Fruit fly (Drosophila melanogaster) whole organism, embryonic: ENCODE results near the gene Muc68Ca.

Source experiments
- Abd-B ChIP-seq: fragments of 200-800 bp; sonication (Bioruptor generic); optimal IDR thresholded peaks from 2 replicates; lab custom pipeline; 2018; ENCODE audit warnings: missing biosample characterization, mild to moderate bottlenecking, missing genetic modification characterization, moderate library complexity
- Adf1 ChIP-seq: fragments of 200-800 bp; sonication (Bioruptor generic); IDR thresholded peaks from 2 replicates; pipeline ENCODE4 v1.3.6; 2022; ENCODE audit warnings: missing biosample characterization, missing genetic modification characterization
- Antp ChIP-seq: fragments of 200-800 bp; sonication (Bioruptor generic); optimal IDR thresholded peaks from 3 replicates; lab custom pipeline; 2016; ENCODE audit warnings: missing biosample characterization, missing genetic modification characterization
- CG11695 ChIP-seq: fragments of 200-800 bp; sonication (Bioruptor generic); IDR thresholded peaks from 3 replicates; pipeline ENCODE4 v1.3.6; 2022; ENCODE audit warnings: missing biosample characterization, missing genetic modification characterization
- CG11723 ChIP-seq: fragments of 200-800 bp; sonication (Bioruptor generic); optimal IDR thresholded peaks from 2 replicates; lab custom pipeline; 2017; ENCODE audit warnings: missing biosample characterization, mild to moderate bottlenecking, missing genetic modification characterization
- CG12104 ChIP-seq: fragments of 200-800 bp; sonication (Bioruptor generic); optimal IDR thresholded peaks from 3 replicates; lab custom pipeline; 2016; ENCODE audit warnings: missing biosample characterization, missing genetic modification characterization
- CG12155 ChIP-seq: fragments of 200-800 bp; sonication (Bioruptor generic); optimal IDR thresholded peaks from 3 replicates; lab custom pipeline; 2016; ENCODE audit warnings: missing biosample characterization, missing genetic modification characterization
- CG13287 ChIP-seq: fragments of 200-800 bp; sonication (Bioruptor generic); IDR thresholded peaks from 2 replicates; pipeline ENCODE4 v1.3.6; 2022; ENCODE audit warnings: missing biosample characterization, missing genetic modification characterization; ENCODE audit not compliant: partially characterized antibody
- CG14667 ChIP-seq: fragments of 200-800 bp; sonication (Bioruptor generic); IDR thresholded peaks from 2 replicates; pipeline ENCODE4 v1.3.6; 2022; ENCODE audit warnings: missing biosample characterization, missing genetic modification characterization
- CG15073 ChIP-seq: fragments of 200-800 bp; sonication (Bioruptor generic); optimal IDR thresholded peaks from 2 replicates; lab custom pipeline; 2016; ENCODE audit warnings: missing biosample characterization, missing genetic modification characterization
- CG1832 ChIP-seq: fragments of 200-800 bp; sonication (Bioruptor generic); optimal IDR thresholded peaks from 2 replicates; lab custom pipeline; 2017; ENCODE audit warnings: missing biosample characterization, mild to moderate bottlenecking, missing genetic modification characterization, inconsistent platforms
- CG18619 ChIP-seq: fragments of 200-800 bp; sonication (Bioruptor generic); optimal IDR thresholded peaks from 3 replicates; lab custom pipeline; 2017; ENCODE audit warnings: missing biosample characterization, mild to moderate bottlenecking, missing genetic modification characterization
- CG18764 ChIP-seq: fragments of 200-800 bp; sonication (Bioruptor generic); optimal IDR thresholded peaks from 3 replicates; lab custom pipeline; 2016; ENCODE audit warnings: missing biosample characterization, missing genetic modification characterization
- CG4730 ChIP-seq: fragments of 200-800 bp; sonication (Bioruptor generic); IDR thresholded peaks from 2 replicates; pipeline ENCODE4 v1.3.6; 2022; ENCODE audit warnings: missing biosample characterization, missing genetic modification characterization
- CG8281 ChIP-seq: fragments of 200-800 bp; sonication (Bioruptor generic); optimal IDR thresholded peaks from 2 replicates; lab custom pipeline; 2018; ENCODE audit warnings: missing biosample characterization, mild to moderate bottlenecking, missing genetic modification characterization, moderate library complexity
- CG8388 ChIP-seq: fragments of 200-800 bp; sonication (Bioruptor generic); optimal IDR thresholded peaks from 2 replicates; lab custom pipeline; 2019; ENCODE audit warnings: missing biosample characterization, mild to moderate bottlenecking, missing genetic modification characterization, moderate library complexity
- Dek ChIP-seq: fragments of 200-800 bp; sonication (Bioruptor generic); optimal IDR thresholded peaks from 3 replicates; lab custom pipeline; 2019; ENCODE audit warnings: missing biosample characterization, mild to moderate bottlenecking, missing genetic modification characterization, moderate library complexity
- Dll ChIP-seq: fragments of 200-800 bp; sonication (Bioruptor generic); IDR thresholded peaks from 4 replicates; pipeline ENCODE4 v1.3.6; 2022; ENCODE audit warnings: missing biosample characterization, missing genetic modification characterization; ENCODE audit not compliant: partially characterized antibody
- Doc2 ChIP-seq: fragments of 200-800 bp; sonication (Bioruptor generic); IDR thresholded peaks from 2 replicates; pipeline ENCODE4 v1.3.6; 2022; ENCODE audit warnings: missing biosample characterization, missing genetic modification characterization
- H2.0 ChIP-seq: fragments of 200-800 bp; sonication (Bioruptor generic); IDR thresholded peaks from 2 replicates; pipeline ENCODE4 v1.3.6; 2022; ENCODE audit warnings: missing biosample characterization, missing genetic modification characterization
- MBD-R2 ChIP-seq: fragments of 200-800 bp; sonication (Bioruptor generic); IDR thresholded peaks from 2 replicates; pipeline ENCODE4 v1.3.6; 2022; ENCODE audit warnings: missing biosample characterization, missing genetic modification characterization
- Mad ChIP-seq: fragments of 200-800 bp; sonication (Bioruptor generic); optimal IDR thresholded peaks from 2 replicates; lab custom pipeline; 2016; ENCODE audit warnings: missing biosample characterization, missing genetic modification characterization
- Meics ChIP-seq: fragments of 200-800 bp; sonication (Bioruptor generic); optimal IDR thresholded peaks from 2 replicates; lab custom pipeline; 2017; ENCODE audit warnings: missing biosample characterization, mild to moderate bottlenecking, missing genetic modification characterization
- NC2α ChIP-seq: fragments of 200-800 bp; sonication (Bioruptor generic); optimal IDR thresholded peaks from 2 replicates; lab custom pipeline; 2016; ENCODE audit warnings: missing biosample characterization, missing genetic modification characterization
- NC2β ChIP-seq: fragments of 200-800 bp; sonication (Bioruptor generic); optimal IDR thresholded peaks from 2 replicates; lab custom pipeline; 2016; ENCODE audit warnings: missing biosample characterization, missing genetic modification characterization
- NFAT ChIP-seq: fragments of 200-800 bp; sonication (Bioruptor generic); IDR thresholded peaks from 2 replicates; pipeline ENCODE4 v1.3.6; 2022; ENCODE audit warnings: missing biosample characterization, missing genetic modification characterization
- Spps ChIP-seq: fragments of 200-800 bp; sonication (Bioruptor generic); optimal IDR thresholded peaks from 2 replicates; lab custom pipeline; 2018; ENCODE audit warnings: missing biosample characterization, mild to moderate bottlenecking, missing genetic modification characterization
- bowl ChIP-seq: fragments of 200-800 bp; sonication (Bioruptor generic); IDR thresholded peaks from 2 replicates; pipeline ENCODE4 v1.3.6; 2022; ENCODE audit warnings: missing biosample characterization, missing genetic modification characterization
- cato ChIP-seq: fragments of 200-800 bp; sonication (Bioruptor generic); optimal IDR thresholded peaks from 2 replicates; lab custom pipeline; 2016; ENCODE audit warnings: missing biosample characterization, missing genetic modification characterization, borderline replicate concordance
- gfzf ChIP-seq: fragments of 200-800 bp; sonication (Bioruptor generic); optimal IDR thresholded peaks from 2 replicates; lab custom pipeline; 2016; ENCODE audit warnings: missing biosample characterization, mild to moderate bottlenecking, missing genetic modification characterization, moderate library complexity
- grau ChIP-seq: fragments of 200-800 bp; optimal IDR thresholded peaks from 3 replicates; lab custom pipeline; 2019; ENCODE audit warnings: missing biosample characterization, mild to moderate bottlenecking, missing genetic modification characterization, moderate library complexity
- gro ChIP-seq: fragments of 200-800 bp; sonication (Bioruptor generic); optimal IDR thresholded peaks from 2 replicates; lab custom pipeline; 2016; ENCODE audit warnings: missing biosample characterization, missing genetic modification characterization
- lab ChIP-seq: fragments of 200-800 bp; sonication (Bioruptor generic); optimal IDR thresholded peaks from 3 replicates; lab custom pipeline; 2017; ENCODE audit warnings: missing biosample characterization, missing genetic modification characterization, mild to moderate bottlenecking, moderate library complexity, missing genetic modification reagents
- odd ChIP-seq: fragments of 200-800 bp; sonication (Bioruptor generic); optimal IDR thresholded peaks from 2 replicates; lab custom pipeline; 2017; ENCODE audit warnings: missing biosample characterization, mild to moderate bottlenecking, missing genetic modification characterization
- onecut ChIP-seq: fragments of 200-800 bp; sonication (Bioruptor generic); IDR thresholded peaks from 2 replicates; pipeline ENCODE4 v1.3.6; 2022; ENCODE audit warnings: missing biosample characterization, missing genetic modification characterization
- p53 ChIP-seq: fragments of 200-800 bp; sonication (Bioruptor generic); optimal IDR thresholded peaks from 2 replicates; lab custom pipeline; 2016; ENCODE audit warnings: missing biosample characterization, missing genetic modification characterization
- pum ChIP-seq: fragments of 200-800 bp; sonication (Bioruptor generic); optimal IDR thresholded peaks from 2 replicates; lab custom pipeline; 2016; ENCODE audit warnings: missing biosample characterization, missing genetic modification characterization
- rib ChIP-seq: fragments of 200-800 bp; sonication (Bioruptor generic); IDR thresholded peaks from 2 replicates; pipeline ENCODE4 v1.3.6; 2022; ENCODE audit warnings: missing biosample characterization, missing genetic modification characterization
- row ChIP-seq: fragments of 200-800 bp; sonication (Bioruptor generic); IDR thresholded peaks from 3 replicates; pipeline ENCODE4 v1.3.6; 2022; ENCODE audit warnings: missing biosample characterization, missing genetic modification characterization
- scrt ChIP-seq: fragments of 200-800 bp; sonication (Bioruptor generic); optimal IDR thresholded peaks from 2 replicates; lab custom pipeline; 2018; ENCODE audit warnings: missing biosample characterization, mild to moderate bottlenecking, missing genetic modification characterization, moderate library complexity
- ssp ChIP-seq: fragments of 200-800 bp; sonication (Bioruptor generic); IDR thresholded peaks from 2 replicates; pipeline ENCODE4 v1.3.6; 2022; ENCODE audit warnings: missing biosample characterization, missing genetic modification characterization
- tin ChIP-seq: fragments of 200-800 bp; sonication (Bioruptor generic); optimal IDR thresholded peaks from 3 replicates; lab custom pipeline; 2016; ENCODE audit warnings: missing biosample characterization, missing genetic modification characterization
- wor ChIP-seq: fragments of 200-800 bp; sonication (Bioruptor generic); IDR thresholded peaks from 2 replicates; pipeline ENCODE4 v1.3.6; 2022; ENCODE audit warnings: missing biosample characterization, missing genetic modification characterization
- z ChIP-seq: fragments of 200-800 bp; sonication (Bioruptor generic); IDR thresholded peaks from 3 replicates; pipeline ENCODE4 v1.3.6; 2022; ENCODE audit warnings: missing biosample characterization, missing genetic modification characterization

The Muc68Ca gene

DNA sequence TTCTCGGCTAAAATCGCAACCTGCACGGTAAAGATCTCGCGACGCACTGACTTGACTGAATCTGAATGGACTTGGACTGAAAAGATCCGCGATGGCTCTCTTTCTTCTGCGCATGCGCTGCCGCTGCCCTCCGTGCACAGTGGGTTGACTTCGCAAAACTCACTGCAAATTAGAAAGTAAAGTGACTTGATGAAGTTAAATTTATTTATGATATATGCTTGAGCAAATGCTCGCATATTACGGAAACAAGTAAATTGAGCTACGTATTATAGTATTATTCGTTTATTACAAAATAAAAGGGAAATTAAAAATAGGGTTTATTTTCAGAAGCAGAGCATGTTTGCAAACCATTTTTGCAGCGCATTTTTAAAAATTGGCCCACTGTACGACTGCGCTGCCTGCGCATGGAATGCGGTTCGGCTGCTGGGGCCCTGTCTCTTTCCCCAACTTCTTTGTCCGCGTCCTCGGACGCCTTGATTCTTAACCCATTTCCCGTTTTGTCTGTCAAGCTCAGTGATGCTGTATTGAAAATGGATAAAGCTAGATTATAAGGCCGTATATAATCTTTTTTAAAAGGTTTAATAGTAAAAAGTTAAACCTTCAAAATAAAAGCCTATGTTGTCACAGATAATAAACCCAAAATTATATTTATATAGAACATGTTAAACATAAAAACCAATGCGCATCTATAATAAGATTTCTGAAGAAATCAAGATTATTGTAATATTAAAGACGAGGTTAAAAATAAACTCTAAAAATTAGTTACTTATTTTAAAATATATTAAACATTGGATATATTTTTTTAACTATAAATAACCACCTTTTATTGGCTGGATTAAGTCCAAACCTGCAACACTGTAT lies 32.0 kb downstream of the Muc68Ca start, which contains the start of gene rt (continued):
- TF ChIP-seq grau = peak; percentile 62
- no peak for TF ChIP-seq Abd-B
- TF ChIP-seq CG13287 = no peak
- TF ChIP-seq CG12155 (GFP tag; lab: Kevin White, UChicago) = peak; percentile 9
- no peak for TF ChIP-seq gro (GFP tag; lab: Kevin White, UChicago)
- TF ChIP-seq CG11695 (GFP tag; lab: Robert Waterston, UW) = peak; percentile 48; the same call in 1 of the 3 replicates
- no peak for TF ChIP-seq p53 (GFP tag; lab: Kevin White, UChicago)
- TF ChIP-seq MBD-R2 (GFP tag; lab: Robert Waterston, UW) = no peak
- peak; percentile 44 for TF ChIP-seq Spps (tag; lab: Kevin White, UChicago)
- TF ChIP-seq Doc2 (GFP tag; lab: Robert Waterston, UW) = no peak
- no peak for TF ChIP-seq Dll (GFP tag; lab: Robert Waterston, UW)
- peak; percentile 46 for TF ChIP-seq onecut
- peak; percentile 30; the same call in 1 of the 2 replicates for TF ChIP-seq H2.0 (GFP tag; lab: Robert Waterston, UW)
- no peak for TF ChIP-seq bowl
- TF ChIP-seq tin = peak; percentile 34
- no peak for TF ChIP-seq Dek
- TF ChIP-seq Meics (GFP tag; lab: Kevin White, UChicago) = peak; percentile 29
- no peak for TF ChIP-seq CG14667
- TF ChIP-seq wor (GFP tag; lab: Robert Waterston, UW) = peak; percentile 42; the same call in 1 of the 2 replicates
- peak; percentile 38 for TF ChIP-seq NC2β (GFP tag; lab: Kevin White, UChicago)
- no peak for TF ChIP-seq ssp (GFP tag; lab: Robert Waterston, UW)
- TF ChIP-seq NFAT (GFP tag; lab: Robert Waterston, UW) = no peak
- no peak for TF ChIP-seq cato (GFP tag; lab: Kevin White, UChicago)
- TF ChIP-seq rib (GFP tag; lab: Robert Waterston, UW) = no peak
- TF ChIP-seq lab (GFP tag; lab: Kevin White, UChicago) = peak; percentile 15
- peak; percentile 8 for TF ChIP-seq CG11723 (GFP tag; lab: Kevin White, UChicago)
- 0 out of 2 replicates have a peak, but pooled peaks have one; percentile 20 for TF ChIP-seq Adf1 (GFP tag; lab: Robert Waterston, UW)
- peak; percentile 27 for TF ChIP-seq Mad
- no peak for TF ChIP-seq NC2α (GFP tag; lab: Kevin White, UChicago)
- TF ChIP-seq CG1832 (GFP tag; lab: Kevin White, UChicago) = no peak
- no peak for TF ChIP-seq Antp
- no peak for TF ChIP-seq CG4730 (GFP tag; lab: Robert Waterston, UW)
- peak; percentile 40 for TF ChIP-seq pum
- TF ChIP-seq odd (GFP tag; lab: Kevin White, UChicago) = peak; percentile 25
- TF ChIP-seq CG15073 (GFP tag; lab: Kevin White, UChicago) = no peak
- no peak for TF ChIP-seq z (GFP tag; lab: Robert Waterston, UW)
- TF ChIP-seq CG8281 (tag; lab: Kevin White, UChicago) = no peak
- TF ChIP-seq row (GFP tag; lab: Robert Waterston, UW) = peak; percentile 88
- TF ChIP-seq CG12104 (GFP tag; lab: Kevin White, UChicago) = no peak
- peak; percentile 64 for TF ChIP-seq CG8388
- no peak for TF ChIP-seq gfzf (GFP tag; lab: Kevin White, UChicago)
- peak; percentile 33 for TF ChIP-seq CG18619
- TF ChIP-seq CG18764 (GFP tag; lab: Kevin White, UChicago) = peak; percentile 36
- peak; percentile 20 for TF ChIP-seq scrt (GFP tag; lab: Kevin White, UChicago)
